Fruit fly (Drosophila melanogaster) whole organism, embryonic: ENCODE results near the gene CG6149.

Experiments used
- Atf-2 ChIP-seq: fragments of 200-800 bp; sonication (Bioruptor generic); optimal IDR thresholded peaks from 2 replicates; lab custom pipeline; 2016; ENCODE audit warnings: missing biosample characterization, missing genetic modification characterization
- Atf6 ChIP-seq: fragments of 200-800 bp; sonication (Bioruptor generic); IDR thresholded peaks from 2 replicates; pipeline ENCODE4 v1.3.6; 2022; ENCODE audit warnings: missing biosample characterization, missing genetic modification characterization
- BEAF-32 ChIP-seq: fragments of 200-800 bp; sonication (Bioruptor generic); optimal IDR thresholded peaks from 3 replicates; lab custom pipeline; 2017; ENCODE audit warnings: missing biosample characterization, missing genetic modification characterization, mild to moderate bottlenecking, moderate library complexity, missing genetic modification reagents
- Blimp-1 ChIP-seq: fragments of 200-800 bp; sonication (Bioruptor generic); optimal IDR thresholded peaks from 3 replicates; lab custom pipeline; 2018; ENCODE audit warnings: missing biosample characterization, missing genetic modification characterization, mild to moderate bottlenecking, moderate library complexity, missing genetic modification reagents
- Bteb2 ChIP-seq: fragments of 200-800 bp; sonication (Bioruptor generic); optimal IDR thresholded peaks from 2 replicates; lab custom pipeline; 2016; ENCODE audit warnings: missing biosample characterization, missing genetic modification characterization
- CG10462 ChIP-seq: fragments of 200-800 bp; sonication (Bioruptor generic); optimal IDR thresholded peaks from 2 replicates; lab custom pipeline; 2016; ENCODE audit warnings: missing biosample characterization, missing genetic modification characterization
- CG11398 ChIP-seq: fragments of 200-800 bp; sonication (Bioruptor generic); optimal IDR thresholded peaks from 2 replicates; lab custom pipeline; 2016; ENCODE audit warnings: missing biosample characterization, missing genetic modification characterization
- CG12155 ChIP-seq: fragments of 200-800 bp; sonication (Bioruptor generic); optimal IDR thresholded peaks from 3 replicates; lab custom pipeline; 2016; ENCODE audit warnings: missing biosample characterization, missing genetic modification characterization
- CG15601 ChIP-seq: fragments of 200-800 bp; sonication (Bioruptor generic); optimal IDR thresholded peaks from 3 replicates; lab custom pipeline; 2019; ENCODE audit warnings: missing biosample characterization, mild to moderate bottlenecking, missing genetic modification characterization, moderate library complexity
- CG1602 ChIP-seq: fragments of 200-800 bp; sonication (Bioruptor generic); optimal IDR thresholded peaks from 3 replicates; lab custom pipeline; 2016; ENCODE audit warnings: missing biosample characterization, missing genetic modification characterization
- CG18764 ChIP-seq: fragments of 200-800 bp; sonication (Bioruptor generic); optimal IDR thresholded peaks from 3 replicates; lab custom pipeline; 2016; ENCODE audit warnings: missing biosample characterization, missing genetic modification characterization
- CG2129 ChIP-seq: fragments of 200-800 bp; sonication (Bioruptor generic); IDR thresholded peaks from 2 replicates; pipeline ENCODE4 v1.3.6; 2022; ENCODE audit warnings: missing biosample characterization, missing genetic modification characterization; ENCODE audit not compliant: partially characterized antibody
- CG2875 ChIP-seq: fragments of 200-800 bp; sonication (Bioruptor generic); optimal IDR thresholded peaks from 2 replicates; lab custom pipeline; 2017; ENCODE audit warnings: missing biosample characterization, mild to moderate bottlenecking, missing genetic modification characterization, missing genetic modification reagents
- CG31224 ChIP-seq: fragments of 200-800 bp; sonication (Bioruptor generic); IDR thresholded peaks from 2 replicates; pipeline ENCODE4 v1.3.6; 2022; ENCODE audit warnings: missing biosample characterization, missing genetic modification characterization
- CG3163 ChIP-seq: fragments of 200-800 bp; sonication (Bioruptor generic); optimal IDR thresholded peaks from 3 replicates; lab custom pipeline; 2016; ENCODE audit warnings: missing biosample characterization, missing genetic modification characterization
- CG32772 ChIP-seq: fragments of 200-800 bp; sonication (Bioruptor generic); IDR thresholded peaks from 2 replicates; pipeline ENCODE4 v1.3.6; 2022; ENCODE audit warnings: missing biosample characterization, missing genetic modification characterization
- CG4617 ChIP-seq: fragments of 200-800 bp; sonication (Bioruptor generic); optimal IDR thresholded peaks from 3 replicates; lab custom pipeline; 2016; ENCODE audit warnings: missing biosample characterization, missing genetic modification characterization, borderline replicate concordance
- CG8765 ChIP-seq: fragments of 200-800 bp; sonication (Bioruptor generic); IDR thresholded peaks from 2 replicates; pipeline ENCODE4 v1.3.6; 2022; ENCODE audit warnings: missing biosample characterization, missing genetic modification characterization
- CG9727 ChIP-seq: fragments of 200-800 bp; sonication (Bioruptor generic); optimal IDR thresholded peaks from 3 replicates; lab custom pipeline; 2017; ENCODE audit warnings: missing biosample characterization, mild to moderate bottlenecking, missing genetic modification characterization
- CTCF ChIP-seq: fragments of 200-800 bp; sonication (Bioruptor generic); optimal IDR thresholded peaks from 2 replicates; lab custom pipeline; 2017; ENCODE audit warnings: missing biosample characterization, mild to moderate bottlenecking, missing genetic modification characterization, moderate library complexity
- H15 ChIP-seq: fragments of 200-800 bp; sonication (Bioruptor generic); IDR thresholded peaks from 3 replicates; pipeline ENCODE4 v1.3.6; 2022; ENCODE audit warnings: missing biosample characterization, missing genetic modification characterization
- HHEX ChIP-seq: fragments of 200-800 bp; sonication (Bioruptor generic); optimal IDR thresholded peaks from 3 replicates; lab custom pipeline; 2017; ENCODE audit warnings: missing biosample characterization, mild to moderate bottlenecking, missing genetic modification characterization, missing genetic modification reagents
- Hr3 ChIP-seq: fragments of 200-800 bp; sonication (Bioruptor generic); optimal IDR thresholded peaks from 3 replicates; lab custom pipeline; 2016; ENCODE audit warnings: missing biosample characterization, missing genetic modification characterization
- Hr39 ChIP-seq: fragments of >200 bp; optimal IDR thresholded peaks from 2 replicates; lab custom pipeline; 2017
- MESR4 ChIP-seq: fragments of 200-800 bp; sonication (Bioruptor generic); optimal IDR thresholded peaks from 2 replicates; lab custom pipeline; 2018; ENCODE audit warnings: missing biosample characterization, mild to moderate bottlenecking, missing genetic modification characterization, moderate library complexity
- NC2β ChIP-seq: fragments of 200-800 bp; sonication (Bioruptor generic); optimal IDR thresholded peaks from 2 replicates; lab custom pipeline; 2016; ENCODE audit warnings: missing biosample characterization, missing genetic modification characterization
- Oli ChIP-seq: fragments of 200-800 bp; sonication (Bioruptor generic); optimal IDR thresholded peaks from 2 replicates; lab custom pipeline; 2018; ENCODE audit warnings: missing biosample characterization, mild to moderate bottlenecking, missing genetic modification characterization, moderate library complexity
- Poxn ChIP-seq: fragments of 200-800 bp; sonication (Bioruptor generic); IDR thresholded peaks from 2 replicates; pipeline ENCODE4 v1.3.6; 2022; ENCODE audit warnings: missing biosample characterization, missing genetic modification characterization
- Sox100B ChIP-seq: fragments of 200-800 bp; sonication (Bioruptor generic); optimal IDR thresholded peaks from 3 replicates; lab custom pipeline; 2018; ENCODE audit warnings: missing biosample characterization, mild to moderate bottlenecking, missing genetic modification characterization
- TFAM ChIP-seq: fragments of 200-800 bp; sonication (Bioruptor generic); optimal IDR thresholded peaks from 2 replicates; lab custom pipeline; 2017; ENCODE audit warnings: missing biosample characterization, missing genetic modification characterization, inconsistent platforms
- al ChIP-seq: fragments of 200-800 bp; sonication (Bioruptor generic); IDR thresholded peaks from 2 replicates; pipeline ENCODE4 v1.3.6; 2022; ENCODE audit warnings: missing biosample characterization, missing genetic modification characterization
- bcd ChIP-seq: fragments of 200-800 bp; sonication (Bioruptor generic); optimal IDR thresholded peaks from 2 replicates; lab custom pipeline; 2017; ENCODE audit warnings: missing biosample characterization, mild to moderate bottlenecking, missing genetic modification characterization
- crol ChIP-seq: fragments of 200-800 bp; sonication (Bioruptor generic); IDR thresholded peaks from 2 replicates; pipeline ENCODE4 v1.3.6; 2022; ENCODE audit warnings: missing biosample characterization, missing genetic modification characterization
- cwo ChIP-seq: fragments of 200-800 bp; sonication (Bioruptor generic); optimal IDR thresholded peaks from 3 replicates; lab custom pipeline; 2017; ENCODE audit warnings: missing biosample characterization, missing genetic modification characterization, mild to moderate bottlenecking, moderate library complexity, missing genetic modification reagents
- ems ChIP-seq: fragments of 200-800 bp; sonication (Bioruptor generic); optimal IDR thresholded peaks from 3 replicates; lab custom pipeline; 2016; ENCODE audit warnings: missing biosample characterization, missing genetic modification characterization
- eyg ChIP-seq: fragments of 200-800 bp; sonication (Bioruptor generic); optimal IDR thresholded peaks from 3 replicates; lab custom pipeline; 2016; ENCODE audit warnings: missing biosample characterization, missing genetic modification characterization
- hth ChIP-seq: fragments of >200 bp; optimal IDR thresholded peaks from 2 replicates; lab custom pipeline; 2017; ENCODE audit warnings: inconsistent platforms
- insv ChIP-seq, 2 experiments: fragments of 200-800 bp; sonication (Bioruptor generic); optimal IDR thresholded peaks; 3 replicates each; lab custom pipeline; 2016 to 2018; ENCODE audit warnings: missing biosample characterization in 2 of 2, missing genetic modification characterization in 2 of 2
- lab ChIP-seq: fragments of 200-800 bp; sonication (Bioruptor generic); optimal IDR thresholded peaks from 3 replicates; lab custom pipeline; 2017; ENCODE audit warnings: missing biosample characterization, missing genetic modification characterization, mild to moderate bottlenecking, moderate library complexity, missing genetic modification reagents
- mam ChIP-seq: fragments of 200-800 bp; sonication (Bioruptor generic); optimal IDR thresholded peaks from 3 replicates; lab custom pipeline; 2016; ENCODE audit warnings: missing biosample characterization, missing genetic modification characterization
- mld ChIP-seq: fragments of 200-800 bp; sonication (Bioruptor generic); IDR thresholded peaks from 3 replicates; pipeline ENCODE4 v1.3.6; 2022; ENCODE audit warnings: missing biosample characterization, missing genetic modification characterization; ENCODE audit not compliant: partially characterized antibody
- nerfin-1 ChIP-seq: fragments of 200-800 bp; sonication (Bioruptor generic); optimal IDR thresholded peaks from 3 replicates; lab custom pipeline; 2019; ENCODE audit warnings: missing biosample characterization, mild to moderate bottlenecking, missing genetic modification characterization, moderate library complexity
- onecut ChIP-seq: fragments of 200-800 bp; sonication (Bioruptor generic); IDR thresholded peaks from 2 replicates; pipeline ENCODE4 v1.3.6; 2022; ENCODE audit warnings: missing biosample characterization, missing genetic modification characterization
- otp ChIP-seq: fragments of 200-800 bp; sonication (Bioruptor generic); IDR thresholded peaks from 3 replicates; pipeline ENCODE4, ENCODE4 v1.3.6; 2022; ENCODE audit warnings: missing biosample characterization, missing genetic modification characterization
- pnt ChIP-seq: fragments of 200-800 bp; sonication (Bioruptor generic); optimal IDR thresholded peaks from 3 replicates; lab custom pipeline; 2016; ENCODE audit warnings: missing biosample characterization, missing genetic modification characterization
- schlank ChIP-seq: fragments of 200-800 bp; sonication (Bioruptor generic); optimal IDR thresholded peaks from 2 replicates; lab custom pipeline; 2018; ENCODE audit warnings: missing biosample characterization, mild to moderate bottlenecking, missing genetic modification characterization
- sens-2 ChIP-seq: fragments of 200-800 bp; sonication (Bioruptor generic); IDR thresholded peaks from 2 replicates; pipeline ENCODE4 v1.3.6; 2022; ENCODE audit warnings: missing biosample characterization, missing genetic modification characterization
- slou ChIP-seq: fragments of 200-800 bp; sonication (Bioruptor generic); optimal IDR thresholded peaks from 3 replicates; lab custom pipeline; 2016; ENCODE audit warnings: missing biosample characterization, missing genetic modification characterization
- ttk ChIP-seq: fragments of 200-800 bp; sonication (Bioruptor generic); IDR thresholded peaks from 2 replicates; pipeline ENCODE4 v2.1.2; 2022; ENCODE audit warnings: missing biosample characterization, missing genetic modification characterization
- zen ChIP-seq: fragments of 200-800 bp; sonication (Bioruptor generic); optimal IDR thresholded peaks from 3 replicates; lab custom pipeline; 2018; ENCODE audit warnings: missing biosample characterization, mild to moderate bottlenecking, missing genetic modification characterization, moderate library complexity
- zf30C ChIP-seq: fragments of 200-800 bp; sonication (Bioruptor generic); optimal IDR thresholded peaks from 3 replicates; lab custom pipeline; 2018; ENCODE audit warnings: missing biosample characterization, mild to moderate bottlenecking, missing genetic modification characterization

Gene CG6149

dm6 chr3L:11418041-11418674 is 17.1 kb downstream of the CG6149 start (continued):
- TF ChIP-seq CG18764 (GFP tag; lab: Kevin White, UChicago) (peak; percentile 87), Sox100B (GFP tag; lab: Kevin White, UChicago) (peak; percentile 97), Atf-2 (GFP tag; lab: Kevin White, UChicago) (peak; percentile 83), CG10462 (GFP tag; lab: Kevin White, UChicago) (peak; percentile 68), ttk (GFP tag; lab: Robert Waterston, UW) (peak; percentile 94), slou (peak; percentile 68), NC2β (GFP tag; lab: Kevin White, UChicago) (peak; percentile 82), mld (no peak), Oli (tag; lab: Kevin White, UChicago) (peak; percentile 96), CG9727 (GFP tag; lab: Kevin White, UChicago) (peak; percentile 95), schlank (peak; percentile 69), MESR4 (GFP tag; lab: Kevin White, UChicago) (peak; percentile 51), CTCF (peak; percentile 60), insv (GFP tag; optimal IDR thresholded peaks at IDR 0.05; lab: Kevin White, UChicago) (peak; percentile 24 to 61), lab (GFP tag; lab: Kevin White, UChicago) (peak; percentile 90), H15 (GFP tag; lab: Robert Waterston, UW) (peak; percentile 95), onecut (GFP tag; lab: Robert Waterston, UW) (peak; percentile 92), hth (lab: Kevin White, UChicago) (peak; percentile 92), cwo (GFP tag; lab: Kevin White, UChicago) (peak; percentile 84), Bteb2 (GFP tag; lab: Kevin White, UChicago) (peak; percentile 71), CG11398 (GFP tag; lab: Kevin White, UChicago) (peak; percentile 91), CG1602 (GFP tag; lab: Kevin White, UChicago) (peak; percentile 87), pnt (GFP tag; lab: Kevin White, UChicago) (peak; percentile 80), sens-2 (GFP tag; lab: Robert Waterston, UW) (peak; percentile 98), CG2875 (peak; percentile 80), CG8765 (GFP tag; lab: Robert Waterston, UW) (peak; percentile 89), Hr39 (lab: Kevin White, UChicago) (no peak), zen (tag; lab: Kevin White, UChicago) (peak; percentile 96), CG15601 (tag; lab: Kevin White, UChicago) (peak; percentile 93), CG3163 (GFP tag; lab: Kevin White, UChicago) (peak; percentile 82), Blimp-1 (peak; percentile 94), TFAM (GFP tag; lab: Kevin White, UChicago) (peak; percentile 81), Atf6 (GFP tag; lab: Robert Waterston, UW) (peak; percentile 94), CG32772 (GFP tag; lab: Robert Waterston, UW) (peak; percentile 91), CG4617 (GFP tag; lab: Kevin White, UChicago) (peak; percentile 72), mam (GFP tag; lab: Kevin White, UChicago) (peak; percentile 73), Hr3 (peak; percentile 94), bcd (peak; percentile 90), nerfin-1 (tag; lab: Kevin White, UChicago) (peak; percentile 95), zf30C (GFP tag; lab: Kevin White, UChicago) (no peak), BEAF-32 (peak; percentile 4), crol (GFP tag; lab: Robert Waterston, UW) (peak; percentile 76; the same call in 1 of the 2 replicates), CG2129 (no peak), otp (GFP tag; lab: Robert Waterston, UW) (peak; percentile 99), ems (GFP tag; lab: Kevin White, UChicago) (no peak), CG12155 (GFP tag; lab: Kevin White, UChicago) (peak; percentile 74), Poxn (peak; percentile 63; the same call in 1 of the 2 replicates), eyg (peak; percentile 32), al (GFP tag; lab: Robert Waterston, UW) (peak; percentile 87), HHEX (GFP tag; lab: Kevin White, UChicago) (peak; percentile 90), CG31224 (GFP tag; lab: Robert Waterston, UW) (peak; percentile 68)
